Fruit fly (Drosophila melanogaster) whole organism, wandering third instar larva: ENCODE data around the gene TotZ.

Experiments
- Abd-B ChIP-seq: fragments of >200 bp; optimal IDR thresholded peaks from 2 replicates; lab custom pipeline; 2017; ENCODE audit warnings: missing biosample characterization, missing genetic modification characterization
- CG32264 ChIP-seq: fragments of 200-800 bp; sonication (Bioruptor generic); optimal IDR thresholded peaks from 2 replicates; lab custom pipeline; 2016; ENCODE audit warnings: missing biosample characterization, missing genetic modification characterization
- CG9705 ChIP-seq: fragments of 200-800 bp; sonication (Bioruptor generic); optimal IDR thresholded peaks from 2 replicates; lab custom pipeline; 2018; ENCODE audit warnings: missing biosample characterization, mild to moderate bottlenecking, missing genetic modification characterization
- CrebA ChIP-seq: fragments of 200-800 bp; sonication (Bioruptor generic); optimal IDR thresholded peaks from 2 replicates; lab custom pipeline; 2016; ENCODE audit warnings: missing biosample characterization, mild to moderate bottlenecking, missing genetic modification characterization, borderline replicate concordance
- Dfd ChIP-seq: fragments of >200 bp; optimal IDR thresholded peaks from 2 replicates; lab custom pipeline; 2017; ENCODE audit warnings: missing biosample characterization, missing genetic modification characterization
- Dif ChIP-seq: fragments of 200-275, 200-300 bp; sonication (Bioruptor generic); optimal IDR thresholded peaks from 2 replicates; lab custom pipeline; 2018; ENCODE audit warnings: missing biosample characterization, missing genetic modification characterization; ENCODE audit not compliant: partially characterized antibody
- GATAd ChIP-seq: sonication (Bioruptor generic); optimal IDR thresholded peaks from 2 replicates; lab custom pipeline; 2016; ENCODE audit warnings: missing biosample characterization, missing genetic modification characterization
- HLH106 ChIP-seq: fragments of 200-800 bp; optimal IDR thresholded peaks from 3 replicates; lab custom pipeline; 2019; ENCODE audit warnings: missing biosample characterization, mild to moderate bottlenecking, missing genetic modification characterization, moderate library complexity
- Hnf4 ChIP-seq: fragments of 200-800 bp; sonication (Bioruptor generic); optimal IDR thresholded peaks from 2 replicates; lab custom pipeline; 2016; ENCODE audit warnings: missing biosample characterization, mild to moderate bottlenecking, missing genetic modification characterization
- Hr78 ChIP-seq: fragments of >200 bp; optimal IDR thresholded peaks from 2 replicates; lab custom pipeline; 2017; ENCODE audit warnings: missing biosample characterization, missing genetic modification characterization
- Hr83 ChIP-seq: fragments of 200-300 bp; sonication (Bioruptor generic); optimal IDR thresholded peaks from 2 replicates; lab custom pipeline; 2016; ENCODE audit warnings: missing biosample characterization, mild to moderate bottlenecking, missing genetic modification characterization, moderate library complexity; ENCODE audit not compliant: poor library complexity, severe bottlenecking
- Jra ChIP-seq: sonication (Bioruptor generic); optimal IDR thresholded peaks from 2 replicates; lab custom pipeline; 2016; ENCODE audit warnings: missing biosample characterization, missing genetic modification characterization
- Mio ChIP-seq: sonication (Bioruptor generic); optimal IDR thresholded peaks from 2 replicates; lab custom pipeline; 2016; ENCODE audit warnings: missing biosample characterization, missing genetic modification characterization
- Myc ChIP-seq: fragments of >200 bp; optimal IDR thresholded peaks from 2 replicates; lab custom pipeline; 2017
- N ChIP-seq: fragments of >200 bp; optimal IDR thresholded peaks from 2 replicates; lab custom pipeline; 2018; ENCODE audit warnings: missing biosample characterization, missing external identifiers, missing genetic modification characterization
- OdsH ChIP-seq: fragments of 200-800 bp; sonication (Bioruptor generic); optimal IDR thresholded peaks from 2 replicates; lab custom pipeline; 2016; ENCODE audit warnings: missing biosample characterization, mild to moderate bottlenecking, missing genetic modification characterization
- Rel ChIP-seq, 2 experiments: fragments of 200-800 bp; sonication (Bioruptor generic) in 1 of 2; optimal IDR thresholded peaks; 2 replicates in 1 of 2; 3 replicates in 1 of 2; lab custom pipeline; 2016 to 2019; ENCODE audit warnings: mild to moderate bottlenecking in 2 of 2, missing biosample characterization in 2 of 2, missing genetic modification characterization in 2 of 2, moderate library complexity in 1 of 2
- Sp1 ChIP-seq: fragments of 200-800 bp; sonication (Bioruptor generic); optimal IDR thresholded peaks from 3 replicates; lab custom pipeline; 2019; ENCODE audit warnings: missing biosample characterization, mild to moderate bottlenecking, missing genetic modification characterization, moderate library complexity
- Vsx2 ChIP-seq: fragments of 200-300, 225-300 bp; sonication (Bioruptor generic); optimal IDR thresholded peaks from 2 replicates; lab custom pipeline; 2018; ENCODE audit warnings: missing biosample characterization, missing genetic modification characterization; ENCODE audit not compliant: partially characterized antibody
- br ChIP-seq: fragments of 200-800 bp; sonication (Bioruptor generic); optimal IDR thresholded peaks from 2 replicates; lab custom pipeline; 2016; ENCODE audit warnings: missing biosample characterization, missing genetic modification characterization
- brk ChIP-seq: fragments of 200-800 bp; sonication (Bioruptor generic); optimal IDR thresholded peaks from 2 replicates; lab custom pipeline; 2016; ENCODE audit warnings: missing biosample characterization, mild to moderate bottlenecking, missing genetic modification characterization
- dl ChIP-seq, 2 experiments: fragments of 175-275, 200-275 bp in 1 of 2; fragments of 200-275 bp in 1 of 2; sonication (Bioruptor generic); optimal IDR thresholded peaks; lab custom pipeline; 2018; ENCODE audit warnings: mild to moderate bottlenecking in 2 of 2, missing biosample characterization in 2 of 2, missing genetic modification characterization in 2 of 2, moderate library complexity in 2 of 2; ENCODE audit not compliant: partially characterized antibody in 2 of 2, insufficient read depth in 1 of 2
- dmrt93B ChIP-seq: fragments of 200-800 bp; sonication (Bioruptor generic); optimal IDR thresholded peaks from 2 replicates; lab custom pipeline; 2018; ENCODE audit warnings: missing biosample characterization, mild to moderate bottlenecking, missing genetic modification characterization
- dsf ChIP-seq: sonication (Bioruptor generic); optimal IDR thresholded peaks from 2 replicates; lab custom pipeline; 2016; ENCODE audit warnings: missing biosample characterization, missing genetic modification characterization, borderline replicate concordance
- ey ChIP-seq: fragments of 200-800 bp; sonication (Bioruptor generic); optimal IDR thresholded peaks from 2 replicates; lab custom pipeline; 2016; ENCODE audit warnings: missing biosample characterization, missing genetic modification characterization
- foxo ChIP-seq, 2 experiments: fragments of 200-800 bp; sonication (Bioruptor generic); optimal IDR thresholded peaks; 2 replicates in 1 of 2; 3 replicates in 1 of 2; lab custom pipeline; 2016 to 2017; ENCODE audit warnings: missing biosample characterization in 2 of 2, missing genetic modification characterization in 2 of 2
- fru ChIP-seq: fragments of 200-800 bp; sonication (Bioruptor generic); optimal IDR thresholded peaks from 3 replicates; lab custom pipeline; 2016; ENCODE audit warnings: missing biosample characterization, mild to moderate bottlenecking, missing genetic modification characterization
- h ChIP-seq: fragments of 200-800 bp; sonication (Bioruptor generic); optimal IDR thresholded peaks from 3 replicates; lab custom pipeline; 2016; ENCODE audit warnings: missing biosample characterization, mild to moderate bottlenecking, missing genetic modification characterization
- jim ChIP-seq: fragments of 175-275, 200-325 bp; sonication (Bioruptor generic); optimal IDR thresholded peaks from 2 replicates; lab custom pipeline; 2016; ENCODE audit warnings: missing biosample characterization, mild to moderate bottlenecking, missing genetic modification characterization
- lola ChIP-seq: fragments of >200 bp; optimal IDR thresholded peaks from 2 replicates; lab custom pipeline; 2017; ENCODE audit warnings: missing biosample characterization, missing genetic modification characterization
- pan ChIP-seq: fragments of >200 bp; optimal IDR thresholded peaks from 2 replicates; lab custom pipeline; 2017
- psq ChIP-seq: fragments of 200-800 bp; sonication (Bioruptor generic); optimal IDR thresholded peaks from 3 replicates; lab custom pipeline; 2017; ENCODE audit warnings: missing biosample characterization, mild to moderate bottlenecking, missing genetic modification characterization, moderate library complexity
- rgr ChIP-seq: fragments of 200-800 bp; sonication (Bioruptor generic); optimal IDR thresholded peaks from 3 replicates; lab custom pipeline; 2016; ENCODE audit warnings: missing biosample characterization, mild to moderate bottlenecking, missing genetic modification characterization
- sage ChIP-seq: fragments of 200-800 bp; sonication (Bioruptor generic); optimal IDR thresholded peaks from 2 replicates; lab custom pipeline; 2016; ENCODE audit warnings: missing biosample characterization, mild to moderate bottlenecking, missing genetic modification characterization
- sv ChIP-seq: fragments of 200-800 bp; sonication (Bioruptor generic); optimal IDR thresholded peaks from 3 replicates; lab custom pipeline; 2016; ENCODE audit warnings: missing biosample characterization, missing genetic modification characterization
- tai ChIP-seq: sonication (Bioruptor generic); optimal IDR thresholded peaks from 2 replicates; lab custom pipeline; 2016; ENCODE audit warnings: missing biosample characterization, missing genetic modification characterization
- usp ChIP-seq: fragments of >200 bp; optimal IDR thresholded peaks from 2 replicates; lab custom pipeline; 2017; ENCODE audit warnings: missing biosample characterization, missing genetic modification characterization
- woc ChIP-seq: sonication (Bioruptor generic); optimal IDR thresholded peaks from 2 replicates; lab custom pipeline; 2016; ENCODE audit warnings: missing biosample characterization, mild to moderate bottlenecking, missing genetic modification characterization

Gene TotZ

dm6 chr3R:20830153-20830695 is 47.3 kb upstream of the TotZ start, which contains the start of gene Adss:
Gene Adss (minus strand): TSS chr3R:20830580.
- TF ChIP-seq CrebA (GFP tag; lab: Kevin White, UChicago), result no peak
- peak; percentile 42 for TF ChIP-seq HLH106 (tag; lab: Kevin White, UChicago)
- no peak for TF ChIP-seq brk (GFP tag; lab: Kevin White, UChicago)
- no peak for TF ChIP-seq N
- TF ChIP-seq Sp1, result peak; percentile 41
- TF ChIP-seq woc (GFP tag; lab: Kevin White, UChicago), result no peak
- no peak for TF ChIP-seq Rel (GFP tag; optimal IDR thresholded peaks at IDR 0.05; lab: Kevin White, UChicago)
- TF ChIP-seq Rel (tag; optimal IDR thresholded peaks at IDR 0.05; lab: Kevin White, UChicago), result peak; percentile 55
- TF ChIP-seq Abd-B, result no peak
- TF ChIP-seq dmrt93B (GFP tag; lab: Kevin White, UChicago), result no peak
- peak; percentile 9 for TF ChIP-seq rgr (GFP tag; lab: Kevin White, UChicago)
- no peak for TF ChIP-seq psq (GFP tag; lab: Kevin White, UChicago)
- no peak for TF ChIP-seq Mio
- TF ChIP-seq fru (GFP tag; lab: Kevin White, UChicago), result peak; percentile 20
- TF ChIP-seq ey, result no peak
- TF ChIP-seq usp, result no peak
- TF ChIP-seq CG32264 (GFP tag; lab: Kevin White, UChicago), result no peak
- no peak for TF ChIP-seq Jra (GFP tag; lab: Kevin White, UChicago)
- TF ChIP-seq br (GFP tag; lab: Kevin White, UChicago), result no peak
- TF ChIP-seq CG9705 (GFP tag; lab: Kevin White, UChicago), result no peak
- TF ChIP-seq Dif, result peak; percentile 9
- TF ChIP-seq dsf, result no peak
- peak in 1 of 2 experiments; percentile 1 for TF ChIP-seq dl (GFP tag; optimal IDR thresholded peaks at IDR 0.05; lab: Kevin White, UChicago; ENCODE audit: insufficient read depth in 1 of 2, partially characterized antibody in 2 of 2)
- TF ChIP-seq Dfd, result no peak
- TF ChIP-seq Hnf4, result no peak
- TF ChIP-seq lola (GFP tag; lab: Kevin White, UChicago), result no peak
- no peak for TF ChIP-seq GATAd (GFP tag; lab: Kevin White, UChicago)
- no peak for TF ChIP-seq sage (GFP tag; lab: Kevin White, UChicago)
- no peak for TF ChIP-seq jim (GFP tag; lab: Kevin White, UChicago)
- no peak for TF ChIP-seq sv (GFP tag; lab: Kevin White, UChicago)
- TF ChIP-seq OdsH (GFP tag; lab: Kevin White, UChicago), result no peak
- peak; percentile 14 for TF ChIP-seq h
- TF ChIP-seq foxo (GFP tag; optimal IDR thresholded peaks at IDR 0.05; lab: Kevin White, UChicago), result peak in 1 of 2 experiments; percentile 9
- TF ChIP-seq Hr78 (GFP tag; lab: Kevin White, UChicago), result no peak
- TF ChIP-seq Vsx2 (GFP tag; lab: Kevin White, UChicago), result no peak
- peak; percentile 59 for TF ChIP-seq Hr83 (GFP tag; lab: Kevin White, UChicago)
- TF ChIP-seq tai, result no peak
- no peak for TF ChIP-seq Myc (lab: Kevin White, UChicago)
- no peak for TF ChIP-seq pan

DNA sequence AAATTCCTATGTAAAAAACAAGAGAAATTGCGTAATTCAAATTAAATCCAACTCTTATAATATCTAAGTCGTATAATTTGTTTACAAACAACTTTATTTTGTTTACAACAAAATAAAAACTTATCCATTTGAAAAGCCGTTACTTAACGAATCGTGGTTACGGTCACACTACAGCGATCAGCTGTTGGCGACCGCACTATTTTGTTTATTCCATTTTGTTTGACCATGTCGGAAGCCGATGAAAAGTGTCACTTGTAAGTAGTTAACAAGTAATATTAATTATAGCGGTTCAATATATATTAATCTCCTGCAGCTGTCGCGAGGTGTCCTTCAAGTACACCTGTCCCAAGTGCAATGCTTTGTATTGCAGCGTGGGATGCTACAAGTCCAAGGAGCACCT is 46.6 kb upstream of the TotZ start, which contains the start of gene CG31223:
TSS of gene CG31223 (plus strand) at position 165 of the 400 bp plus-strand sequence.
- TF ChIP-seq sage (GFP tag; lab: Kevin White, UChicago), result peak; percentile 2
- TF ChIP-seq OdsH (GFP tag; lab: Kevin White, UChicago), result no peak
